Worm (Caenorhabditis elegans) whole organism, late embryonic: ENCODE results near the gene rpi-1.
A peak's percentile ranks its signal among the peaks of the same experiment; 100 is the strongest.

ENCODE experiments used
- Y22D7AL.16 ChIP-seq: sonication (generic microtip); optimal IDR thresholded peaks from 2 replicates; lab custom pipeline; 2016; ENCODE audit warnings: missing genetic modification characterization, missing compliant biosample characterization
- ama-1 ChIP-seq: fragments of 150-350 bp; optimal IDR thresholded peaks from 2 replicates; lab custom pipeline; 2014
- ceh-18 ChIP-seq: sonication (generic microtip); optimal IDR thresholded peaks from 2 replicates; lab custom pipeline; 2016; ENCODE audit warnings: missing genetic modification characterization, missing compliant biosample characterization
- ceh-19 ChIP-seq: fragments of 200-800 bp; sonication (Bioruptor generic); optimal IDR thresholded peaks from 2 replicates; lab custom pipeline; 2018; ENCODE audit warnings: mild to moderate bottlenecking, missing genetic modification characterization, missing compliant biosample characterization
- ceh-2 ChIP-seq: sonication (generic microtip); optimal IDR thresholded peaks from 2 replicates; lab custom pipeline; 2016; ENCODE audit warnings: missing genotype, missing genetic modification characterization, missing compliant biosample characterization
- ceh-22 ChIP-seq: sonication (generic microtip); optimal IDR thresholded peaks from 2 replicates; lab custom pipeline; 2017; ENCODE audit warnings: missing biosample characterization, missing genetic modification characterization
- ceh-31 ChIP-seq: sonication (generic microtip); optimal IDR thresholded peaks from 2 replicates; lab custom pipeline; 2016; ENCODE audit warnings: missing genetic modification characterization, missing compliant biosample characterization
- ceh-34 ChIP-seq: sonication (generic microtip); optimal IDR thresholded peaks from 2 replicates; lab custom pipeline; 2016; ENCODE audit warnings: mild to moderate bottlenecking, missing genetic modification characterization, missing compliant biosample characterization
- ceh-45 ChIP-seq: fragments of 200-800 bp; sonication (Bioruptor generic); IDR thresholded peaks from 2 replicates; pipeline ENCODE4 v1.3.6; 2022; ENCODE audit warnings: missing genetic modification reagents, missing genetic modification characterization, missing compliant biosample characterization
- ceh-48 ChIP-seq: sonication (generic microtip); optimal IDR thresholded peaks from 2 replicates; lab custom pipeline; 2016; ENCODE audit warnings: missing genetic modification characterization, inconsistent platforms, missing compliant biosample characterization
- ceh-6 ChIP-seq: fragments of 200-800 bp; sonication (Bioruptor generic); optimal IDR thresholded peaks from 2 replicates; lab custom pipeline; 2018; ENCODE audit warnings: mild to moderate bottlenecking, missing genetic modification characterization, missing compliant biosample characterization
- ceh-9 ChIP-seq: sonication (generic microtip); optimal IDR thresholded peaks from 2 replicates; lab custom pipeline; 2016; ENCODE audit warnings: mild to moderate bottlenecking, missing genetic modification characterization, inconsistent platforms, missing compliant biosample characterization
- dve-1 ChIP-seq: sonication (generic microtip); optimal IDR thresholded peaks from 2 replicates; lab custom pipeline; 2017; ENCODE audit warnings: antibody characterized with exemption, mild to moderate bottlenecking, missing genetic modification characterization, missing compliant biosample characterization
- elt-2 ChIP-seq: sonication (generic microtip); optimal IDR thresholded peaks from 2 replicates; lab custom pipeline; 2016; ENCODE audit warnings: missing genetic modification reagents, missing genetic modification characterization, missing compliant biosample characterization
- elt-4 ChIP-seq: sonication (generic microtip); optimal IDR thresholded peaks from 2 replicates; lab custom pipeline; 2016; ENCODE audit warnings: missing genetic modification characterization, missing compliant biosample characterization
- ets-4 ChIP-seq: sonication (generic microtip); optimal IDR thresholded peaks from 2 replicates; lab custom pipeline; 2016; ENCODE audit warnings: missing genetic modification characterization, missing compliant biosample characterization
- eyg-1 ChIP-seq: sonication (generic microtip); optimal IDR thresholded peaks from 2 replicates; lab custom pipeline; 2016; ENCODE audit warnings: missing genotype, missing genetic modification characterization, missing compliant biosample characterization
- fax-1 ChIP-seq: sonication (generic microtip); optimal IDR thresholded peaks from 2 replicates; lab custom pipeline; 2016; ENCODE audit warnings: missing genotype, missing genetic modification characterization, missing compliant biosample characterization
- fkh-10 ChIP-seq: fragments of 150-350 bp; optimal IDR thresholded peaks from 2 replicates; lab custom pipeline; 2014; ENCODE audit warnings: missing biosample characterization, missing genetic modification reagents, missing genetic modification characterization
- hlh-13 ChIP-seq: fragments of 200-800 bp; sonication (Bioruptor generic); optimal IDR thresholded peaks from 2 replicates; lab custom pipeline; 2018; ENCODE audit warnings: mild to moderate bottlenecking, missing genetic modification characterization, missing compliant biosample characterization
- hlh-30 ChIP-seq: sonication (generic microtip); optimal IDR thresholded peaks from 2 replicates; lab custom pipeline; 2017; ENCODE audit warnings: antibody characterized with exemption, missing genetic modification characterization, missing compliant biosample characterization; ENCODE audit not compliant: insufficient read depth
- lin-11 ChIP-seq: fragments of 200-800 bp; sonication (Bioruptor generic); optimal IDR thresholded peaks from 2 replicates; lab custom pipeline; 2018; ENCODE audit warnings: mild to moderate bottlenecking, missing genetic modification characterization, missing compliant biosample characterization
- madf-2 ChIP-seq: sonication (generic microtip); optimal IDR thresholded peaks from 2 replicates; lab custom pipeline; 2017; ENCODE audit warnings: missing genetic modification characterization, missing compliant biosample characterization
- mec-3 ChIP-seq: sonication (generic microtip); optimal IDR thresholded peaks from 2 replicates; lab custom pipeline; 2016; ENCODE audit warnings: borderline replicate concordance, missing genetic modification characterization, missing compliant biosample characterization
- nfya-1 ChIP-seq: sonication (generic microtip); optimal IDR thresholded peaks from 2 replicates; lab custom pipeline; 2017; ENCODE audit warnings: missing genetic modification characterization, mild to moderate bottlenecking, missing compliant biosample characterization, antibody characterized with exemption, moderate library complexity
- nhr-11 ChIP-seq: fragments of 150-350 bp; optimal IDR thresholded peaks from 2 replicates; lab custom pipeline; 2014; ENCODE audit warnings: missing biosample characterization, missing genetic modification characterization
- nhr-232 ChIP-seq: sonication (generic microtip); optimal IDR thresholded peaks from 2 replicates; lab custom pipeline; 2016; ENCODE audit warnings: missing genetic modification characterization, missing compliant biosample characterization
- npax-4 ChIP-seq: sonication (generic microtip); optimal IDR thresholded peaks from 2 replicates; lab custom pipeline; 2016; ENCODE audit warnings: missing genetic modification characterization, missing compliant biosample characterization
- odd-2 ChIP-seq: sonication (generic microtip); optimal IDR thresholded peaks from 2 replicates; lab custom pipeline; 2017; ENCODE audit warnings: antibody characterized with exemption, mild to moderate bottlenecking, missing genetic modification characterization, missing compliant biosample characterization
- pag-3 ChIP-seq: sonication (generic microtip); optimal IDR thresholded peaks from 2 replicates; lab custom pipeline; 2016; ENCODE audit warnings: missing compliant biosample characterization, missing genetic modification characterization, borderline replicate concordance
- pax-1 ChIP-seq: fragments of 150-350 bp; optimal IDR thresholded peaks from 2 replicates; lab custom pipeline; 2014; ENCODE audit warnings: missing biosample characterization, missing genetic modification characterization
- pha-2 ChIP-seq: sonication (generic microtip); optimal IDR thresholded peaks from 2 replicates; lab custom pipeline; 2017; ENCODE audit warnings: mild to moderate bottlenecking, missing genetic modification characterization, missing compliant biosample characterization
- pha-4 ChIP-seq: fragments of 150-350 bp; optimal IDR thresholded peaks from 2 replicates; lab custom pipeline; 2018; ENCODE audit warnings: missing biosample characterization, missing genetic modification reagents, missing genetic modification characterization
- sdc-2 ChIP-seq: sonication (generic microtip); optimal IDR thresholded peaks from 2 replicates; lab custom pipeline; 2016; ENCODE audit warnings: missing genotype, missing genetic modification characterization, missing compliant biosample characterization
- sox-4 ChIP-seq: sonication (generic microtip); optimal IDR thresholded peaks from 2 replicates; lab custom pipeline; 2017; ENCODE audit warnings: mild to moderate bottlenecking, missing genetic modification characterization, inconsistent platforms, missing compliant biosample characterization
- syd-9 ChIP-seq: sonication (generic microtip); optimal IDR thresholded peaks from 2 replicates; lab custom pipeline; 2016; ENCODE audit warnings: mild to moderate bottlenecking, missing genetic modification characterization, moderate library complexity, missing compliant biosample characterization
- tbx-2 ChIP-seq: sonication (generic microtip); optimal IDR thresholded peaks from 2 replicates; lab custom pipeline; 2016; ENCODE audit warnings: missing genetic modification characterization, missing compliant biosample characterization
- ttx-3 ChIP-seq: sonication (generic microtip); optimal IDR thresholded peaks from 2 replicates; lab custom pipeline; 2016; ENCODE audit warnings: missing genetic modification reagents, missing genetic modification characterization, missing compliant biosample characterization
- unc-3 ChIP-seq, 2 experiments: fragments of 200-800 bp in 1 of 2; sonication (Bioruptor generic) in 1 of 2; sonication (generic microtip) in 1 of 2; conservative IDR thresholded peaks in 1 of 2; optimal IDR thresholded peaks in 1 of 2; 2 replicates each; pipeline versions ENCODE4 v1.3.6 to Lab custom; 2016 to 2022; ENCODE audit warnings: missing compliant biosample characterization in 2 of 2, missing genetic modification characterization in 2 of 2, missing genetic modification reagents in 1 of 2
- unc-42 ChIP-seq: sonication (generic microtip); optimal IDR thresholded peaks from 2 replicates; lab custom pipeline; 2016; ENCODE audit warnings: missing genotype, missing genetic modification characterization, missing compliant biosample characterization
- unc-55 ChIP-seq: sonication (generic microtip); optimal IDR thresholded peaks from 2 replicates; lab custom pipeline; 2017; ENCODE audit warnings: missing biosample characterization, missing genetic modification reagents, missing genetic modification characterization
- unc-86 ChIP-seq: sonication (generic microtip); optimal IDR thresholded peaks from 2 replicates; lab custom pipeline; 2016; ENCODE audit warnings: missing genetic modification characterization, missing compliant biosample characterization
- ztf-16 ChIP-seq: sonication (generic microtip); optimal IDR thresholded peaks from 2 replicates; lab custom pipeline; 2017; ENCODE audit warnings: missing genetic modification characterization, missing compliant biosample characterization

The rpi-1 gene

ce11 chrII:13949290-13949689 is 12.9 kb downstream of the rpi-1 start, which contains the start of gene sre-44:
Gene sre-44, plus strand, starts transcription at chrII:13949590.
- no peak for TF ChIP-seq ceh-2 (tag; lab: Kevin White, UChicago)
- TF ChIP-seq ttx-3, result no peak
- TF ChIP-seq elt-2, result peak; percentile 54
- no peak for TF ChIP-seq unc-55 (GFP tag; lab: Kevin White, UChicago)
- no peak for TF ChIP-seq npax-4
- no peak for TF ChIP-seq nhr-11
- TF ChIP-seq, all 69 proteins: peak for 1

DNA sequence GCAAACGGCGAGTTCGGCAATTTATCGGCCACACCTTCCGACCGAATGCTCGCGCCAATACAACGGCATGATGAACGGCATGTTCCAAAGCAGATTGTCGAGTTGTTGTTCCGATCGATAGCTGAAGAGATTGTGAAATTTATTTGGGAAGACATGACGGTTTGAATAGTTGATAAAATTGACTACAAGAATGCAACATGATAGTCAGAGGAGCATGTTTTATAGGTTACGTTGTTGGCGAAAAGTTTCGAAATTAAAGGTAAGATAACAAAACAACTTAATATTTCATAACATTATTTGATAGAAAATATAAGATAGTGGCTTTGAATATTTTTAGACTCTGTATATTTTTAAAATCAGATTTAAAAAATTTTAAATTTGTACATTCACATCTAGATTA is 16.7 kb downstream of the rpi-1 start:
- no peak for TF ChIP-seq unc-55 (GFP tag; lab: Kevin White, UChicago)
- TF ChIP-seq ztf-16 (tag; lab: Kevin White, UChicago), result no peak
- no peak for TF ChIP-seq pax-1
- no peak for TF ChIP-seq hlh-30 (tag; lab: Kevin White, UChicago)
- TF ChIP-seq ets-4 (tag; lab: Kevin White, UChicago), result no peak
- no peak for TF ChIP-seq ceh-31
- no peak for TF ChIP-seq ceh-18
- TF ChIP-seq sdc-2, result no peak
- TF ChIP-seq elt-2, result no peak
- no peak for TF ChIP-seq fax-1 (tag; lab: Kevin White, UChicago)

ce11 chrII:13939531-13939930 is 22.7 kb downstream of the rpi-1 start, which contains the start of gene W07G1.1:
Gene W07G1.1, minus strand, starts transcription at chrII:13939631.
- TF ChIP-seq tbx-2 (no peak), lin-11 (tag; lab: Kevin White, UChicago) (no peak), ceh-6 (GFP tag; lab: Kevin White, UChicago) (no peak), odd-2 (tag; lab: Kevin White, UChicago) (no peak), ceh-45 (no peak), nhr-232 (no peak)

DNA sequence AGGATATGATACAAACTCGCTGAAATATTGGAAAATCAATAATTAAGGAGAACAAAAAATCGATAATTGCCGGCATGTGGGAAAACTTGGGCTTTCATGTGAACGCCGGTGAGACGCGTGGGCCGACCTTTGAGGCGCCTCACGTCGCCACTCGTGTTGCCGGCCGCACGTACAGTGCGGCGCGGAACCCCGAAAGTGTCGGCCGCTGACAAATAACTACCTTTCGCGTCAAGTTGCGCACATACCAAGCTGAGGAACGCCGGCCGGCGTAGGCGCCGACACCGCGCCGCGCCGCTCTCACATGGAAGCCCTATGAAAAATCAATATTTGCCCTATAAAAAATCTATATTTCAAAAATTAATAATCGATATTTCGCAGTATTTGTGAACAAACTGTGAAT is 23.9 kb downstream of the rpi-1 start:
- TF ChIP-seq sox-4 (tag; lab: Kevin White, UChicago), result no peak

DNA sequence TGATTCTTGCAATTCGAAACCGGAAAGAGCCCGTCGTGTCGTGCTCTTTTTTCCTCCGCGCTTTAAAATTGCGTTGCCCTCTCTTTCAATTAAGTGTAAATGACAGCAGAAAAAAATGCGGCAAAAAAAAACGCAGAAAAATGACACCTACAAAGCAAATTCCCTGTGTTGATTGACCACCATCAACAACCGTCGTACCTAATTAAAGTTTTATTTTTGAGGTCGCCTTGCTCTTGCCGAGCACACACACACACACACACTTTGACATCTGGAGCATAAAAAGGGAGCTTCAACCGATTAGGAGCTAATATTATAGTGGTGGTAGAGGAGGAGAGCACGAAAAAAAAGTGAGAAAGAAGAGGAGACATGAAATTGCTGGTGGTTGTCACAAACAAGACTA is 26.3 kb downstream of the rpi-1 start:
- no peak for TF ChIP-seq fax-1 (tag; lab: Kevin White, UChicago)
- no peak for TF ChIP-seq unc-3 (GFP tag; conservative IDR thresholded peaks at IDR 0.05; lab: Robert Waterston, UW)
- no peak for TF ChIP-seq unc-3 (tag; optimal IDR thresholded peaks at IDR 0.05; lab: Kevin White, UChicago)
- no peak for TF ChIP-seq lin-11 (tag; lab: Kevin White, UChicago)
- no peak for TF ChIP-seq ceh-34 (tag; lab: Kevin White, UChicago)
- no peak for TF ChIP-seq unc-86
- TF ChIP-seq nfya-1 (tag; lab: Kevin White, UChicago), result no peak
- TF ChIP-seq dve-1 (tag; lab: Kevin White, UChicago), result no peak
- TF ChIP-seq hlh-13 (GFP tag; lab: Kevin White, UChicago), result no peak
- no peak for TF ChIP-seq madf-2
- TF ChIP-seq mec-3 (tag; lab: Kevin White, UChicago), result no peak
- TF ChIP-seq nhr-232, result no peak
- no peak for TF ChIP-seq fkh-10 (GFP tag; lab: Kevin White, UChicago)
- no peak for TF ChIP-seq ceh-31
- TF ChIP-seq pha-2, result no peak
- no peak for TF ChIP-seq pha-4 (tag; lab: Kevin White, UChicago)
- no peak for TF ChIP-seq eyg-1 (tag; lab: Kevin White, UChicago)
- no peak for TF ChIP-seq ceh-48 (tag; lab: Kevin White, UChicago)

DNA sequence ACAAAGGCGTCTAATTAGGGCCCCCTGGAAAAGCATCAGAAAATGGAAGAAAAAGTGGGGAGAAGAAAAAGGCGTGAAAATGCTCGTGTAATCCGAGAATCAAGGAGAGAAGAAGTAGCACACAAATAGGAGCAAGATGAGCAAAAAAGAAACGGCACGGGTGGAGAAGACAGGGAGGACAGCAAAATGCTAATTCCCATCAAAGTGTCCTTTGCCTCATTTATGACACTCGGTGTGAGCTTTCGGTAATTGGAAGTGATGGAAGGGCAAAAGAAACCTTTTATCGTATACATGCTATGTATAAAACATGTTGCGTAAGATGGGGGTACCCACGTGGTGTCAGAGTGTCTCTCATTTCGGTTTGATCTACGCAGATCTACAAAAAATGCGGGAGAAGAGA is 28.7 kb downstream of the rpi-1 start:
- TF ChIP-seq nfya-1 (tag; lab: Kevin White, UChicago), result no peak
- TF ChIP-seq pag-3 (tag; lab: Kevin White, UChicago), result no peak
- no peak for TF ChIP-seq ceh-19 (GFP tag; lab: Kevin White, UChicago)
- TF ChIP-seq syd-9, result no peak
- no peak for TF ChIP-seq unc-55 (GFP tag; lab: Kevin White, UChicago)
- no peak for TF ChIP-seq pax-1
- no peak for TF ChIP-seq ceh-48 (tag; lab: Kevin White, UChicago)
- no peak for TF ChIP-seq ttx-3
- TF ChIP-seq fkh-10 (GFP tag; lab: Kevin White, UChicago), result no peak
- no peak for TF ChIP-seq ceh-9
- no peak for TF ChIP-seq ceh-22 (tag; lab: Kevin White, UChicago)
- TF ChIP-seq unc-42 (tag; lab: Kevin White, UChicago), result no peak
- TF ChIP-seq Y22D7AL.16 (tag; lab: Kevin White, UChicago), result no peak
- TF ChIP-seq nhr-11, result no peak
- TF ChIP-seq ceh-2 (tag; lab: Kevin White, UChicago), result no peak
- no peak for TF ChIP-seq ama-1 (lab: Kevin White, UChicago)
- no peak for TF ChIP-seq elt-4 (tag; lab: Kevin White, UChicago)
